Worm (Caenorhabditis elegans) whole organism, L2 larva: Measurements from ENCODE around the gene CC8.3.

Experiments used
- dmd-4 ChIP-seq: sonication (generic microtip); optimal IDR thresholded peaks from 2 replicates; lab custom pipeline; 2017; ENCODE audit warnings: missing biosample characterization, missing genetic modification characterization
- lin-11 ChIP-seq: fragments of 150-350 bp; sonication (generic microtip); optimal IDR thresholded peaks from 2 replicates; lab custom pipeline; 2014; ENCODE audit warnings: missing biosample characterization, missing genetic modification characterization, inconsistent platforms, mixed read lengths
- lsy-2 ChIP-seq, 2 experiments: fragments of 150-350 bp in 1 of 2; sonication (generic microtip) in 1 of 2; optimal IDR thresholded peaks; 2 replicates each; lab custom pipeline; 2014 to 2017; ENCODE audit warnings: missing biosample characterization in 2 of 2, missing genetic modification characterization in 2 of 2
- mab-5 ChIP-seq: fragments of 150-350 bp; optimal IDR thresholded peaks from 2 replicates; lab custom pipeline; 2014; ENCODE audit warnings: missing biosample characterization, missing genetic modification characterization
- nhr-11 ChIP-seq: fragments of 150-350 bp; optimal IDR thresholded peaks from 2 replicates; lab custom pipeline; 2014; ENCODE audit warnings: missing biosample characterization, missing genetic modification characterization
- nhr-129 ChIP-seq: fragments of 150-350 bp; optimal IDR thresholded peaks from 2 replicates; lab custom pipeline; 2014; ENCODE audit warnings: missing biosample characterization, missing genetic modification characterization
- nhr-237 ChIP-seq: fragments of 150-350 bp; optimal IDR thresholded peaks from 2 replicates; lab custom pipeline; 2014; ENCODE audit warnings: missing biosample characterization, missing genetic modification characterization
- nhr-6 ChIP-seq: fragments of 150-350 bp; optimal IDR thresholded peaks from 2 replicates; lab custom pipeline; 2014; ENCODE audit warnings: missing biosample characterization, missing genetic modification characterization
- snpc-4 ChIP-seq: fragments of 150-350 bp; optimal IDR thresholded peaks from 2 replicates; lab custom pipeline; 2014; ENCODE audit warnings: missing biosample characterization, missing genetic modification characterization
- unc-62 ChIP-seq: fragments of 150-350 bp; optimal IDR thresholded peaks from 2 replicates; lab custom pipeline; 2014; ENCODE audit warnings: missing biosample characterization, missing genetic modification reagents, missing genetic modification characterization
- ztf-1 ChIP-seq: fragments of 200-800 bp; sonication (Bioruptor generic); conservative IDR thresholded peaks from 2 replicates; pipeline ENCODE4 v1.3.6; 2022; ENCODE audit warnings: missing genetic modification characterization, missing compliant biosample characterization

DNA sequence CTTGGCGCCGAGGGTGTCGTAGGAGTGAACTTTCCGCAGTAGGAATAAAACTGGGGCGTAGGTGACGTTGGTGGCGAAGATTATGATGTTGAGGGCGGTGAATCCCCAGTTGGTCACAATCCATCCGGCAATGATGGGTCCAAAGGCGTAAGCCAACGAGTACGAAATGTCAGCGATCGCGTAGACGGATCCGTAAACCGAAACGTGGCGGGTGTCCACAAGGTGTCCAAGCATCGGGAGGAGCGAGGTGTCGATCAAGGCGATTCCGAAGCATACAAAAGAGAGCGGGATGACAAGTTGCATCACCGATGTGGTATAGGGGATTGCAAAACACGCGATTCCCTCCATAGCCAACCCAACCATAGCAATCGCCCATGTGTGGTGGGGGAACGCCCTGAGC, 23.4 kb downstream of the CC8.3 start:
- no peak for TF ChIP-seq mab-5
- TF ChIP-seq nhr-6 (tag; lab: Kevin White, UChicago), result no peak
- no peak for TF ChIP-seq lin-11 (tag; lab: Kevin White, UChicago)
- no peak for TF ChIP-seq snpc-4 (tag; lab: Kevin White, UChicago)
- no peak for TF ChIP-seq ztf-1 (GFP tag; lab: Robert Waterston, UW)
- no peak for TF ChIP-seq nhr-129 (tag; lab: Kevin White, UChicago)
- TF ChIP-seq lsy-2 (tag; optimal IDR thresholded peaks at IDR 0.05; lab: Kevin White, UChicago), result no peak
- TF ChIP-seq dmd-4, result no peak
- TF ChIP-seq unc-62 (GFP tag; lab: Kevin White, UChicago), result no peak
- no peak for TF ChIP-seq nhr-11 (tag; lab: Kevin White, UChicago)
- no peak for TF ChIP-seq nhr-237 (tag; lab: Kevin White, UChicago)
